Worm (Caenorhabditis elegans) whole organism, early embryonic: Measurements from ENCODE around the gene C36B7.6.

Experiments used
- B0310.2 ChIP-seq: sonication (generic microtip); optimal IDR thresholded peaks from 2 replicates; lab custom pipeline; 2016; ENCODE audit warnings: mild to moderate bottlenecking, missing genetic modification characterization, missing compliant biosample characterization
- F13C5.2 ChIP-seq: sonication (generic microtip); optimal IDR thresholded peaks from 2 replicates; lab custom pipeline; 2017; ENCODE audit warnings: mild to moderate bottlenecking, missing genetic modification characterization, inconsistent platforms, missing compliant biosample characterization
- aly-1 ChIP-seq: sonication (generic microtip); optimal IDR thresholded peaks from 2 replicates; lab custom pipeline; 2016; ENCODE audit warnings: missing genetic modification characterization, missing compliant biosample characterization
- ama-1 ChIP-seq: fragments of 150-350 bp; optimal IDR thresholded peaks from 2 replicates; lab custom pipeline; 2014
- ceh-13 ChIP-seq: fragments of 200-800 bp; sonication (Bioruptor generic); optimal IDR thresholded peaks from 2 replicates; lab custom pipeline; 2018; ENCODE audit warnings: mild to moderate bottlenecking, missing genetic modification characterization, missing compliant biosample characterization
- ceh-36 ChIP-seq: sonication (generic microtip); optimal IDR thresholded peaks from 2 replicates; lab custom pipeline; 2016; ENCODE audit warnings: missing genetic modification characterization, inconsistent platforms, missing compliant biosample characterization
- ets-7 ChIP-seq: sonication (generic microtip); optimal IDR thresholded peaks from 2 replicates; lab custom pipeline; 2016; ENCODE audit warnings: missing genotype, missing genetic modification characterization, missing compliant biosample characterization
- flt-1 ChIP-seq: fragments of 200-800 bp; sonication (Bioruptor generic); IDR thresholded peaks from 2 replicates; pipeline ENCODE4 v1.3.6; 2022; ENCODE audit warnings: missing genetic modification characterization, missing compliant biosample characterization
- hmbx-1 ChIP-seq: sonication (generic microtip); optimal IDR thresholded peaks from 2 replicates; lab custom pipeline; 2016; ENCODE audit warnings: mild to moderate bottlenecking, missing genetic modification characterization, missing compliant biosample characterization
- hmg-4 ChIP-seq: fragments of 200-800 bp; sonication (Bioruptor generic); optimal IDR thresholded peaks from 2 replicates; lab custom pipeline; 2018; ENCODE audit warnings: mild to moderate bottlenecking, missing genetic modification characterization, missing compliant biosample characterization
- hnd-1 ChIP-seq: sonication (generic microtip); optimal IDR thresholded peaks from 2 replicates; lab custom pipeline; 2016; ENCODE audit warnings: missing genetic modification characterization, missing compliant biosample characterization
- pes-1 ChIP-seq: fragments of 200-800 bp; sonication (Bioruptor generic); IDR thresholded peaks from 2 replicates; pipeline ENCODE4 v1.3.6; 2022; ENCODE audit warnings: missing genetic modification reagents, missing genetic modification characterization, missing compliant biosample characterization
- scrt-1 ChIP-seq: fragments of 200-800 bp; sonication (Bioruptor generic); IDR thresholded peaks from 2 replicates; pipeline ENCODE4 v1.3.6; 2022; ENCODE audit warnings: missing genetic modification characterization, missing compliant biosample characterization
- sea-1 ChIP-seq: fragments of 200-800 bp; sonication (Bioruptor generic); conservative IDR thresholded peaks from 2 replicates; pipeline ENCODE4 v1.3.6; 2022; ENCODE audit warnings: missing genetic modification characterization, missing compliant biosample characterization
- tbx-11 ChIP-seq: fragments of 200-800 bp; sonication (Bioruptor generic); IDR thresholded peaks from 2 replicates; pipeline ENCODE4 v1.3.6; 2022; ENCODE audit warnings: missing genetic modification characterization, missing compliant biosample characterization
- tbx-37 ChIP-seq: fragments of 200-800 bp; sonication (Bioruptor generic); conservative IDR thresholded peaks from 2 replicates; pipeline ENCODE4 v1.3.6; 2022; ENCODE audit warnings: missing genetic modification reagents, missing genetic modification characterization, missing compliant biosample characterization
- tra-4 ChIP-seq: sonication (generic microtip); optimal IDR thresholded peaks from 2 replicates; lab custom pipeline; 2017; ENCODE audit warnings: missing genetic modification characterization, missing compliant biosample characterization

The C36B7.6 gene

ce11 chrX:7096349-7096748, 3.8 kb downstream of the C36B7.6 start, which contains the start of gene C36B7.5:
Gene C36B7.5, minus strand, starts transcription at chrX:7096449.
- TF ChIP-seq ets-7 (tag; lab: Kevin White, UChicago) (no peak), scrt-1 (GFP tag; lab: Robert Waterston, UW) (no peak), B0310.2 (no peak)

- no peak for TF ChIP-seq scrt-1 (GFP tag; lab: Robert Waterston, UW)
- no peak for TF ChIP-seq tbx-11 (GFP tag; lab: Robert Waterston, UW)
- TF ChIP-seq flt-1 (GFP tag; lab: Robert Waterston, UW) = no peak
- no peak for TF ChIP-seq sea-1 (GFP tag; lab: Robert Waterston, UW)
- TF ChIP-seq pes-1 (GFP tag; lab: Robert Waterston, UW) = no peak
- TF ChIP-seq hmg-4 (GFP tag; lab: Kevin White, UChicago) = no peak
- TF ChIP-seq hmbx-1 (tag; lab: Kevin White, UChicago) = no peak
- no peak for TF ChIP-seq ama-1
Measured at ce11 chrX:7085912-7086311, 14.2 kb downstream of the C36B7.6 start, which contains the start of gene C36B7.4. Gene C36B7.4, minus strand, starts transcription at chrX:7086012.

- no peak for TF ChIP-seq tbx-11 (GFP tag; lab: Robert Waterston, UW)
- TF ChIP-seq ceh-36 = no peak
- TF ChIP-seq F13C5.2 = no peak
- TF ChIP-seq hmg-4 (GFP tag; lab: Kevin White, UChicago) = no peak
- no peak for TF ChIP-seq B0310.2
- TF ChIP-seq sea-1 (GFP tag; lab: Robert Waterston, UW) = no peak
- no peak for TF ChIP-seq hmbx-1 (tag; lab: Kevin White, UChicago)
- no peak for TF ChIP-seq hnd-1 (tag; lab: Kevin White, UChicago)
- TF ChIP-seq ama-1 = no peak
- no peak for TF ChIP-seq aly-1
- no peak for TF ChIP-seq ets-7 (tag; lab: Kevin White, UChicago)
- no peak for TF ChIP-seq tra-4
- no peak for TF ChIP-seq ceh-13 (GFP tag; lab: Kevin White, UChicago)
- no peak for TF ChIP-seq tbx-37
- TF ChIP-seq pes-1 (GFP tag; lab: Robert Waterston, UW) = no peak
Measured at ce11 chrX:7085067-7085466, 15.1 kb downstream of the C36B7.6 start, which contains the start of gene Y1B5A.1. Gene Y1B5A.1, plus strand, starts transcription at chrX:7085367.

DNA sequence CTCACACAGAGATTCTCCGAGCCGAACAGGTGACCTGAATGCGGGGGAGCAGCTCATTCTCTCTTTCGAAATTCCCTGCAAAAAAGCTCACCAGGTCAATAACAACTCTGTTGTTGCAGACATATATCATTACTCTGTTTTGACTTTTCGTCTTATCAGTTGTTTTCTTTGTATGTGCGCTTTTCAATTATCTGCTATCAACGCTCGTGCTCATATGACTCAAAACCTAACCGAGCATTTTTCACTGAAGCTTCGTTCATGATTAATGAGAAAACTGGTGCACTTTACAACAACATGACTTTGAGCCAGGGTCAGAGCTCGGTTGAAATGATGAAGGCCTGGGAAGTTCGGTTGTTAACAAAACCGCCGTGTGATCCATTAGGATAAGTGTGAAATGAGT, 23.7 kb downstream of the C36B7.6 start:
- TF ChIP-seq tbx-11 (GFP tag; lab: Robert Waterston, UW) = no peak
- no peak for TF ChIP-seq tbx-37
- no peak for TF ChIP-seq flt-1 (GFP tag; lab: Robert Waterston, UW)
- TF ChIP-seq B0310.2 = no peak
- no peak for TF ChIP-seq pes-1 (GFP tag; lab: Robert Waterston, UW)
- no peak for TF ChIP-seq F13C5.2
- no peak for TF ChIP-seq ama-1
- TF ChIP-seq hnd-1 (tag; lab: Kevin White, UChicago) = no peak
- no peak for TF ChIP-seq ceh-36

DNA sequence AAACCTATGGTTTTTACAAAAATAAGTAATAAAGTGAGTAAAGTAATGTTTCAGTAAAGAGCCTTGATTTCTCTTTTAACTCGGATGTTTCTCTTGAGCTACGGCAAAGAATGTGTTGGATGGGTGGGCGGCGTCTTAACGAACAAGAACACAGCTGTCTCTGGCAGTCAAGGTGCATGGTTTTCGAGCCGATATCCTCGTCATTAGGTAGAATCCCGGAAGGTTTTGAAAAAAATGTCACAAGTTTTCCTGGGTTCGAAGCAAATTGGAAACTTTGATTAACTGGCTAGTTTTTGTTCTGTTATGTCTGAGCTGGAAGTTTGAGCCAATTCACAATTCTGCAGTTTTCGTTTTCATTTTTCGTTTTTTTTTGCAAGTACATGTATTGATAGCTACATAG, 24.9 kb downstream of the C36B7.6 start, which contains the start of gene B0403.6:
Gene B0403.6, minus strand, starts transcription at position 101 of the 400 bp plus-strand sequence.
- TF ChIP-seq ama-1 (no peak), aly-1 (no peak), scrt-1 (GFP tag; lab: Robert Waterston, UW) (no peak), pes-1 (GFP tag; lab: Robert Waterston, UW) (no peak), hnd-1 (tag; lab: Kevin White, UChicago) (no peak), tra-4 (no peak), tbx-11 (GFP tag; lab: Robert Waterston, UW) (no peak), B0310.2 (no peak), hmg-4 (GFP tag; lab: Kevin White, UChicago) (no peak), sea-1 (GFP tag; lab: Robert Waterston, UW) (no peak), tbx-37 (no peak), ets-7 (tag; lab: Kevin White, UChicago) (no peak), hmbx-1 (tag; lab: Kevin White, UChicago) (no peak), ceh-13 (GFP tag; lab: Kevin White, UChicago) (no peak), ceh-36 (no peak), flt-1 (GFP tag; lab: Robert Waterston, UW) (no peak), F13C5.2 (no peak)

ce11 chrX:7068400-7068799, 31.7 kb downstream of the C36B7.6 start, which contains the start of gene pdi-6:
Gene pdi-6, minus strand, starts transcription at chrX:7068563.
- TF ChIP-seq aly-1 = no peak
- TF ChIP-seq tbx-37 = peak; percentile 65
- peak; percentile 10 for TF ChIP-seq F13C5.2

- TF ChIP-seq aly-1 (no peak), tbx-37 (no peak), F13C5.2 (no peak), hnd-1 (tag; lab: Kevin White, UChicago) (no peak), pes-1 (GFP tag; lab: Robert Waterston, UW) (no peak), flt-1 (GFP tag; lab: Robert Waterston, UW) (no peak), tbx-11 (GFP tag; lab: Robert Waterston, UW) (no peak), ceh-13 (GFP tag; lab: Kevin White, UChicago) (no peak), sea-1 (GFP tag; lab: Robert Waterston, UW) (no peak), ets-7 (tag; lab: Kevin White, UChicago) (no peak), tra-4 (no peak), hmbx-1 (tag; lab: Kevin White, UChicago) (no peak), hmg-4 (GFP tag; lab: Kevin White, UChicago) (no peak), scrt-1 (GFP tag; lab: Robert Waterston, UW) (no peak), B0310.2 (no peak), ceh-36 (no peak), ama-1 (no peak)
Measured at ce11 chrX:7067250-7067958, 32.7 kb downstream of the C36B7.6 start.

DNA sequence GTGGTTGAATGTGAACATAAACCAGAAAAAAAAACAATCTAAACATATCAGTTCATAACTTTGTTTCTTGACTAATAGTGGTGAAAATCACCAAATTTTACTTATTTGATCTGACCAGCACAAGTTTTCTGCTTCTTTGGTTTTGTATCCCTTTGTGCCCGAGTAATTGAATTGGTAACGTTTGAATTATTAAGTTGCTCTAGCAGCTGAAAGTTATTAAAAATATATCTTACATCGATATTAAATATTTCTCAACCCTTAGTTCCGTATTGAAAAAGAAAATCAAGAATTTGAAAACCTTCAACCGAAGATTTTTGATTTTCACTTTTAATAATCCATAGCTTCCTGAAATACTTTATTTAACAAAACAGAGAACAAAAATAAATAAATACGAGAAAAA, 34.1 kb downstream of the C36B7.6 start:
- TF ChIP-seq pes-1 (GFP tag; lab: Robert Waterston, UW) (no peak), B0310.2 (no peak), hnd-1 (tag; lab: Kevin White, UChicago) (no peak), tra-4 (no peak), flt-1 (GFP tag; lab: Robert Waterston, UW) (no peak), ama-1 (no peak), ets-7 (tag; lab: Kevin White, UChicago) (no peak), tbx-37 (no peak), hmg-4 (GFP tag; lab: Kevin White, UChicago) (no peak), aly-1 (no peak), ceh-13 (GFP tag; lab: Kevin White, UChicago) (no peak), scrt-1 (GFP tag; lab: Robert Waterston, UW) (no peak), hmbx-1 (tag; lab: Kevin White, UChicago) (no peak), sea-1 (GFP tag; lab: Robert Waterston, UW) (no peak), tbx-11 (GFP tag; lab: Robert Waterston, UW) (no peak), F13C5.2 (no peak)
